Fruit fly (Drosophila melanogaster) whole organism, embryonic: ENCODE data around the gene CG11342.
A peak's percentile ranks its signal among the peaks of the same experiment; 100 is the strongest.

Experiments
- Antp ChIP-seq: fragments of 200-800 bp; sonication (Bioruptor generic); optimal IDR thresholded peaks from 3 replicates; lab custom pipeline; 2016; ENCODE audit warnings: missing biosample characterization, missing genetic modification characterization
- Asciz ChIP-seq: fragments of 200-800 bp; sonication (Bioruptor generic); optimal IDR thresholded peaks from 2 replicates; lab custom pipeline; 2017; ENCODE audit warnings: missing biosample characterization, mild to moderate bottlenecking, missing genetic modification characterization, missing genetic modification reagents
- Atf-2 ChIP-seq: fragments of 200-800 bp; sonication (Bioruptor generic); optimal IDR thresholded peaks from 2 replicates; lab custom pipeline; 2016; ENCODE audit warnings: missing biosample characterization, missing genetic modification characterization
- CG11398 ChIP-seq: fragments of 200-800 bp; sonication (Bioruptor generic); optimal IDR thresholded peaks from 2 replicates; lab custom pipeline; 2016; ENCODE audit warnings: missing biosample characterization, missing genetic modification characterization
- CG11696 ChIP-seq: fragments of 200-800 bp; sonication (Bioruptor generic); IDR thresholded peaks from 2 replicates; pipeline ENCODE4 v1.3.6; 2022; ENCODE audit warnings: missing biosample characterization, missing genetic modification characterization
- CG12391 ChIP-seq: fragments of 200-800 bp; sonication (Bioruptor generic); optimal IDR thresholded peaks from 3 replicates; lab custom pipeline; 2018; ENCODE audit warnings: missing biosample characterization, mild to moderate bottlenecking, missing genetic modification characterization, moderate library complexity
- CG13296 ChIP-seq: fragments of 200-800 bp; sonication (Bioruptor generic); optimal IDR thresholded peaks from 3 replicates; lab custom pipeline; 2018; ENCODE audit warnings: missing biosample characterization, mild to moderate bottlenecking, missing genetic modification characterization
- CG13424 ChIP-seq: fragments of 200-800 bp; sonication (Bioruptor generic); optimal IDR thresholded peaks from 2 replicates; lab custom pipeline; 2019; ENCODE audit warnings: missing biosample characterization, mild to moderate bottlenecking, missing genetic modification characterization, moderate library complexity
- CG13775 ChIP-seq: fragments of 200-800 bp; sonication (Bioruptor generic); optimal IDR thresholded peaks from 3 replicates; lab custom pipeline; 2017; ENCODE audit warnings: missing biosample characterization, mild to moderate bottlenecking, missing genetic modification characterization
- CG17186 ChIP-seq: fragments of 200-800 bp; sonication (Bioruptor generic); optimal IDR thresholded peaks from 3 replicates; lab custom pipeline; 2017; ENCODE audit warnings: missing biosample characterization, missing genetic modification reagents, missing genetic modification characterization
- CG17359 ChIP-seq: fragments of 200-800 bp; sonication (Bioruptor generic); optimal IDR thresholded peaks from 3 replicates; lab custom pipeline; 2018; ENCODE audit warnings: missing biosample characterization, mild to moderate bottlenecking, missing genetic modification characterization, moderate library complexity
- CG17385 ChIP-seq: fragments of 200-800 bp; sonication (Bioruptor generic); optimal IDR thresholded peaks from 3 replicates; lab custom pipeline; 2018; ENCODE audit warnings: missing biosample characterization, mild to moderate bottlenecking, missing genetic modification characterization
- CG2202 ChIP-seq: fragments of 200-800 bp; sonication (Bioruptor generic); optimal IDR thresholded peaks from 2 replicates; lab custom pipeline; 2018; ENCODE audit warnings: missing biosample characterization, mild to moderate bottlenecking, missing genetic modification characterization
- CG34422 ChIP-seq: fragments of 200-800 bp; sonication (Bioruptor generic); IDR thresholded peaks from 3 replicates; pipeline ENCODE4 v1.3.6; 2022; ENCODE audit warnings: missing biosample characterization, missing genetic modification characterization
- CG5180 ChIP-seq: fragments of 200-800 bp; sonication (Bioruptor generic); optimal IDR thresholded peaks from 3 replicates; lab custom pipeline; 2017; ENCODE audit warnings: missing biosample characterization, missing genetic modification characterization, mild to moderate bottlenecking, moderate library complexity, missing genetic modification reagents
- CG7928 ChIP-seq: fragments of 200-800 bp; sonication (Bioruptor generic); optimal IDR thresholded peaks from 2 replicates; lab custom pipeline; 2017; ENCODE audit warnings: missing biosample characterization, mild to moderate bottlenecking, missing genetic modification characterization
- CG8388 ChIP-seq: fragments of 200-800 bp; sonication (Bioruptor generic); optimal IDR thresholded peaks from 2 replicates; lab custom pipeline; 2019; ENCODE audit warnings: missing biosample characterization, mild to moderate bottlenecking, missing genetic modification characterization, moderate library complexity
- CG8944 ChIP-seq: fragments of 200-800 bp; sonication (Bioruptor generic); optimal IDR thresholded peaks from 3 replicates; lab custom pipeline; 2016; ENCODE audit warnings: missing biosample characterization, missing genetic modification characterization
- CG9215 ChIP-seq: fragments of 200-800 bp; sonication (Bioruptor generic); IDR thresholded peaks from 2 replicates; pipeline ENCODE4 v1.3.6; 2022; ENCODE audit warnings: missing biosample characterization, missing genetic modification characterization
- CG9817 ChIP-seq: fragments of 200-800 bp; sonication (Bioruptor generic); optimal IDR thresholded peaks from 2 replicates; lab custom pipeline; 2018; ENCODE audit warnings: missing biosample characterization, mild to moderate bottlenecking, missing genetic modification characterization, moderate library complexity
- ERR ChIP-seq: fragments of 200-800 bp; sonication (Bioruptor generic); optimal IDR thresholded peaks from 2 replicates; lab custom pipeline; 2016; ENCODE audit warnings: missing biosample characterization, missing genetic modification characterization
- Elba2 ChIP-seq: fragments of 200-800 bp; sonication (Bioruptor generic); optimal IDR thresholded peaks from 3 replicates; lab custom pipeline; 2016; ENCODE audit warnings: missing biosample characterization, missing genetic modification characterization
- Fer1 ChIP-seq: fragments of 200-800 bp; sonication (Bioruptor generic); optimal IDR thresholded peaks from 2 replicates; lab custom pipeline; 2017; ENCODE audit warnings: missing biosample characterization, mild to moderate bottlenecking, missing genetic modification characterization
- MTF-1 ChIP-seq: fragments of 200-800 bp; sonication (Bioruptor generic); optimal IDR thresholded peaks from 2 replicates; lab custom pipeline; 2018; ENCODE audit warnings: missing biosample characterization, mild to moderate bottlenecking, missing genetic modification characterization, borderline replicate concordance
- Max ChIP-seq: fragments of 200-800 bp; sonication (Bioruptor generic); optimal IDR thresholded peaks from 2 replicates; lab custom pipeline; 2016; ENCODE audit warnings: missing biosample characterization, mild to moderate bottlenecking, missing genetic modification characterization
- Meics ChIP-seq: fragments of 200-800 bp; sonication (Bioruptor generic); optimal IDR thresholded peaks from 2 replicates; lab custom pipeline; 2017; ENCODE audit warnings: missing biosample characterization, mild to moderate bottlenecking, missing genetic modification characterization
- Nf-YA ChIP-seq: fragments of 200-800 bp; sonication (Bioruptor generic); IDR thresholded peaks from 2 replicates; pipeline ENCODE4 v1.3.6; 2022; ENCODE audit warnings: missing biosample characterization, missing genetic modification characterization
- Usf ChIP-seq: fragments of 200-800 bp; sonication (Bioruptor generic); optimal IDR thresholded peaks from 2 replicates; lab custom pipeline; 2017; ENCODE audit warnings: missing genotype, missing biosample characterization, missing genetic modification characterization
- ase ChIP-seq: fragments of 200-800 bp; sonication (Bioruptor generic); IDR thresholded peaks from 3 replicates; pipeline ENCODE4 v1.3.6; 2022; ENCODE audit warnings: missing biosample characterization, missing genetic modification characterization
- bsh ChIP-seq, 2 experiments: fragments of 200-800 bp; sonication (Bioruptor generic); optimal IDR thresholded peaks; 2 replicates each; lab custom pipeline; 2017 to 2018; ENCODE audit warnings: mild to moderate bottlenecking in 2 of 2, missing biosample characterization in 2 of 2, missing genetic modification characterization in 2 of 2, moderate library complexity in 1 of 2
- chinmo ChIP-seq: fragments of 200-800 bp; sonication (Bioruptor generic); IDR thresholded peaks from 4 replicates; pipeline ENCODE4 v1.3.6; 2022; ENCODE audit warnings: missing biosample characterization, missing genetic modification characterization; ENCODE audit not compliant: partially characterized antibody
- crol ChIP-seq: fragments of 200-800 bp; sonication (Bioruptor generic); IDR thresholded peaks from 2 replicates; pipeline ENCODE4 v1.3.6; 2022; ENCODE audit warnings: missing biosample characterization, missing genetic modification characterization
- danr ChIP-seq: fragments of 200-800 bp; sonication (Bioruptor generic); IDR thresholded peaks from 2 replicates; pipeline ENCODE4 v1.3.6; 2022; ENCODE audit warnings: missing biosample characterization, missing genetic modification characterization
- dpn ChIP-seq, 2 experiments: fragments of 200-800 bp; sonication (Bioruptor generic); optimal IDR thresholded peaks; 3 replicates each; lab custom pipeline; 2016; ENCODE audit warnings: missing biosample characterization in 2 of 2, missing genetic modification characterization in 2 of 2
- her ChIP-seq: fragments of 200-800 bp; sonication (Bioruptor generic); optimal IDR thresholded peaks from 2 replicates; lab custom pipeline; 2016; ENCODE audit warnings: missing biosample characterization, missing genetic modification characterization
- hkb ChIP-seq, 2 experiments: fragments of 200-800 bp in 1 of 2; fragments of >200 bp in 1 of 2; sonication (Bioruptor generic) in 1 of 2; IDR thresholded peaks in 1 of 2; optimal IDR thresholded peaks in 1 of 2; 2 replicates each; pipeline versions ENCODE4 v1.3.6 to Lab custom; 2017 to 2022; ENCODE audit warnings: missing biosample characterization in 1 of 2, missing genetic modification characterization in 1 of 2
- inv ChIP-seq: fragments of 200-800 bp; sonication (Bioruptor generic); IDR thresholded peaks from 2 replicates; pipeline ENCODE4 v1.3.6; 2022; ENCODE audit warnings: missing biosample characterization, missing genetic modification characterization; ENCODE audit not compliant: partially characterized antibody
- jumu ChIP-seq: fragments of 200-800 bp; sonication (Bioruptor generic); optimal IDR thresholded peaks from 3 replicates; lab custom pipeline; 2016; ENCODE audit warnings: missing biosample characterization, missing genetic modification characterization
- lab ChIP-seq: fragments of 200-800 bp; sonication (Bioruptor generic); optimal IDR thresholded peaks from 3 replicates; lab custom pipeline; 2017; ENCODE audit warnings: missing biosample characterization, missing genetic modification characterization, mild to moderate bottlenecking, moderate library complexity, missing genetic modification reagents
- lbe ChIP-seq: fragments of 200-800 bp; sonication (Bioruptor generic); optimal IDR thresholded peaks from 2 replicates; lab custom pipeline; 2016; ENCODE audit warnings: missing biosample characterization, mild to moderate bottlenecking, missing genetic modification characterization
- oc ChIP-seq: fragments of 200-800 bp; sonication (Bioruptor generic); optimal IDR thresholded peaks from 2 replicates; lab custom pipeline; 2018; ENCODE audit warnings: missing biosample characterization, mild to moderate bottlenecking, missing genetic modification characterization, moderate library complexity
- odd ChIP-seq: fragments of 200-800 bp; sonication (Bioruptor generic); optimal IDR thresholded peaks from 2 replicates; lab custom pipeline; 2017; ENCODE audit warnings: missing biosample characterization, mild to moderate bottlenecking, missing genetic modification characterization
- pfk ChIP-seq: fragments of 200-800 bp; sonication (Bioruptor generic); optimal IDR thresholded peaks from 2 replicates; lab custom pipeline; 2018; ENCODE audit warnings: missing biosample characterization, mild to moderate bottlenecking, missing genetic modification characterization, moderate library complexity
- pho ChIP-seq: fragments of 200-800 bp; sonication (Bioruptor generic); optimal IDR thresholded peaks from 2 replicates; lab custom pipeline; 2016; ENCODE audit warnings: missing biosample characterization, missing genetic modification characterization
- pnt ChIP-seq: fragments of 200-800 bp; sonication (Bioruptor generic); optimal IDR thresholded peaks from 3 replicates; lab custom pipeline; 2016; ENCODE audit warnings: missing biosample characterization, missing genetic modification characterization
- pzg ChIP-seq: fragments of 200-800 bp; sonication (Bioruptor generic); optimal IDR thresholded peaks from 3 replicates; lab custom pipeline; 2018; ENCODE audit warnings: missing biosample characterization, mild to moderate bottlenecking, missing genetic modification characterization, moderate library complexity
- repo ChIP-seq: fragments of 200-800 bp; sonication (Bioruptor generic); optimal IDR thresholded peaks from 2 replicates; lab custom pipeline; 2016; ENCODE audit warnings: missing biosample characterization, missing genetic modification characterization
- shn ChIP-seq: fragments of 200-800 bp; sonication (Bioruptor generic); optimal IDR thresholded peaks from 3 replicates; lab custom pipeline; 2016; ENCODE audit warnings: missing biosample characterization, missing genetic modification characterization
- so ChIP-seq: fragments of 200-800 bp; sonication (Bioruptor generic); IDR thresholded peaks from 3 replicates; pipeline ENCODE4 v1.3.6; 2022; ENCODE audit warnings: missing biosample characterization, missing genetic modification characterization
- tin ChIP-seq: fragments of 200-800 bp; sonication (Bioruptor generic); optimal IDR thresholded peaks from 3 replicates; lab custom pipeline; 2016; ENCODE audit warnings: missing biosample characterization, missing genetic modification characterization

Gene CG11342

DNA sequence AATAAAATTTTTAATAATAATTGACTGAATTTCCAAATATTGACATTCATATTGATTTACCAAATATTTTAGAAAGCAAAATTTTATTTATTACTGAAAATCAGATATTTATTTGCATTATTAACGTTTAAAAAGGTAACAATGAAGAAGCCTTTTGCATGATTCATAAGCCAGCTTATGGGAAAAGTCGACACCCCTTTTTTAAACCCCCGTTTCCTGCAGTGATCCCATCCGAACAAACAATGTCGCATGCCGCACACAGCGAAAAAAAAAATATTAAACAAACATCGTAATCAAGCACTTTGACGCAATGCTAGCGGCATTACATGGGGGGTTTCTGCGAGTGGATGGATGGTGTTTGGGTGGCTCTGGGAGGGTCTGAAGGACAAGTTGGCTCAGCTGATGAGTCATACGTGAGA lies 13.6 kb downstream of the CG11342 start (continued):
- TF ChIP-seq jumu (GFP tag; lab: Kevin White, UChicago) (peak; percentile 53), so (0 out of 3 replicates have a peak, but pooled peaks have one; percentile 31), CG11696 (GFP tag; lab: Robert Waterston, UW) (no peak), pzg (GFP tag; lab: Kevin White, UChicago) (no peak), oc (tag; lab: Kevin White, UChicago) (peak; percentile 59), CG17385 (GFP tag; lab: Kevin White, UChicago) (peak; percentile 18), CG34422 (no peak), CG7928 (GFP tag; lab: Kevin White, UChicago) (no peak), pfk (GFP tag; lab: Kevin White, UChicago) (no peak), MTF-1 (GFP tag; lab: Kevin White, UChicago) (no peak), pho (no peak), Asciz (peak; percentile 17), CG9817 (tag; lab: Kevin White, UChicago) (peak; percentile 38), bsh (GFP tag; optimal IDR thresholded peaks at IDR 0.05; lab: Kevin White, UChicago) (peak in 1 of 2 experiments; percentile 8), CG13296 (no peak), Usf (GFP tag; lab: Kevin White, UChicago) (no peak), CG13424 (tag; lab: Kevin White, UChicago) (peak; percentile 31), Nf-YA (no peak), CG13775 (no peak), Fer1 (GFP tag; lab: Kevin White, UChicago) (peak; percentile 41), shn (GFP tag; lab: Kevin White, UChicago) (peak; percentile 38), CG9215 (GFP tag; lab: Robert Waterston, UW) (no peak), CG17359 (peak; percentile 56), chinmo (GFP tag; lab: Robert Waterston, UW) (no peak), repo (GFP tag; lab: Kevin White, UChicago) (no peak), tin (GFP tag; lab: Kevin White, UChicago) (no peak), CG8944 (GFP tag; lab: Kevin White, UChicago) (peak; percentile 21), lab (peak; percentile 77), odd (GFP tag; lab: Kevin White, UChicago) (peak; percentile 2), Max (GFP tag; lab: Kevin White, UChicago) (no peak), Antp (GFP tag; lab: Kevin White, UChicago) (peak; percentile 62), CG8388 (GFP tag; lab: Kevin White, UChicago) (no peak), crol (GFP tag; lab: Robert Waterston, UW) (0 out of 2 replicates have a peak, but pooled peaks have one; percentile 38), her (GFP tag; lab: Kevin White, UChicago) (peak; percentile 45), inv (GFP tag; lab: Robert Waterston, UW) (no peak), lbe (no peak), CG2202 (tag; lab: Kevin White, UChicago) (no peak), danr (no peak), dpn (GFP tag; optimal IDR thresholded peaks at IDR 0.05; lab: Kevin White, UChicago) (no peak), CG12391 (tag; lab: Kevin White, UChicago) (peak; percentile 12), hkb (optimal IDR thresholded peaks at IDR 0.05; lab: Kevin White, UChicago) (no peak), hkb (GFP tag; IDR thresholded peaks at IDR 0.05; lab: Robert Waterston, UW) (no peak), CG17186 (GFP tag; lab: Kevin White, UChicago) (no peak), pnt (GFP tag; lab: Kevin White, UChicago) (peak; percentile 20), Elba2 (GFP tag; lab: Kevin White, UChicago) (no peak), Atf-2 (GFP tag; lab: Kevin White, UChicago) (no peak), ERR (GFP tag; lab: Kevin White, UChicago) (no peak), Meics (GFP tag; lab: Kevin White, UChicago) (peak; percentile 59), CG5180 (GFP tag; lab: Kevin White, UChicago) (peak; percentile 29), ase (GFP tag; lab: Robert Waterston, UW) (no peak), CG11398 (GFP tag; lab: Kevin White, UChicago) (no peak)
